Worm (Caenorhabditis elegans) whole organism, young adult: ENCODE results near the gene F28C6.8.

Experiments used
- B0019.2 ChIP-seq: fragments of 200-800 bp; sonication (Bioruptor generic); conservative IDR thresholded peaks from 2 replicates; pipeline ENCODE4 v1.3.6; 2022; ENCODE audit warnings: missing genetic modification reagents, missing genetic modification characterization, missing compliant biosample characterization
- B0261.1 ChIP-seq: sonication (generic microtip); optimal IDR thresholded peaks from 2 replicates; lab custom pipeline; 2016; ENCODE audit warnings: mild to moderate bottlenecking, missing genetic modification characterization, moderate library complexity, missing compliant biosample characterization
- C06A6.2 ChIP-seq: fragments of 200-800 bp; sonication (Bioruptor generic); conservative IDR thresholded peaks from 2 replicates; pipeline ENCODE4 v1.3.6; 2022; ENCODE audit warnings: missing genetic modification characterization, missing compliant biosample characterization
- C17E4.6 ChIP-seq: fragments of 200-800 bp; sonication (Bioruptor generic); IDR thresholded peaks from 2 replicates; pipeline ENCODE4 v1.3.6; 2022; ENCODE audit warnings: missing genetic modification reagents, missing genetic modification characterization, missing compliant biosample characterization
- D2030.7 ChIP-seq: fragments of 200-800 bp; sonication (Bioruptor generic); IDR thresholded peaks from 2 replicates; pipeline ENCODE4 v1.3.6; 2022; ENCODE audit warnings: missing genetic modification reagents, missing genetic modification characterization, missing compliant biosample characterization
- F22D6.2 ChIP-seq: sonication (generic microtip); optimal IDR thresholded peaks from 2 replicates; lab custom pipeline; 2016; ENCODE audit warnings: mild to moderate bottlenecking, missing genetic modification characterization, missing compliant biosample characterization
- F33H1.4 ChIP-seq: fragments of 200-800 bp; sonication (Bioruptor generic); IDR thresholded peaks from 2 replicates; pipeline ENCODE4 v1.3.6; 2022; ENCODE audit warnings: missing genetic modification reagents, missing genetic modification characterization, missing compliant biosample characterization
- F52B5.7 ChIP-seq: sonication (generic microtip); optimal IDR thresholded peaks from 2 replicates; lab custom pipeline; 2016; ENCODE audit warnings: mild to moderate bottlenecking, missing genetic modification characterization, missing compliant biosample characterization
- K11D2.4 ChIP-seq: fragments of 200-800 bp; sonication (Bioruptor generic); IDR thresholded peaks from 2 replicates; pipeline ENCODE4 v1.3.6; 2022; ENCODE audit warnings: missing genetic modification reagents, missing genetic modification characterization, missing compliant biosample characterization
- K12H6.12 ChIP-seq: fragments of 200-800 bp; sonication (Bioruptor generic); optimal IDR thresholded peaks from 2 replicates; lab custom pipeline; 2018; ENCODE audit warnings: mild to moderate bottlenecking, missing genetic modification characterization, missing compliant biosample characterization
- T07F8.4 ChIP-seq: sonication (generic microtip); optimal IDR thresholded peaks from 2 replicates; lab custom pipeline; 2016; ENCODE audit warnings: mild to moderate bottlenecking, missing genetic modification characterization, moderate library complexity, missing compliant biosample characterization
- Y53G8AR.9 ChIP-seq: fragments of 200-800 bp; sonication (Bioruptor generic); conservative IDR thresholded peaks from 2 replicates; pipeline ENCODE4 v1.3.6; 2022; ENCODE audit warnings: missing genetic modification reagents, missing genetic modification characterization, missing compliant biosample characterization
- Y67H2A.10 ChIP-seq: fragments of 200-800 bp; sonication (Bioruptor generic); conservative IDR thresholded peaks from 2 replicates; pipeline ENCODE4 v1.3.6; 2022; ENCODE audit warnings: missing genetic modification reagents, missing genetic modification characterization, missing compliant biosample characterization
- aptf-3 ChIP-seq: fragments of 200-800 bp; sonication (Bioruptor generic); IDR thresholded peaks from 2 replicates; pipeline ENCODE4 v1.3.6; 2022; ENCODE audit warnings: missing genetic modification characterization, missing compliant biosample characterization
- athp-1 ChIP-seq: sonication (generic microtip); optimal IDR thresholded peaks from 2 replicates; lab custom pipeline; 2017; ENCODE audit warnings: mild to moderate bottlenecking, missing genetic modification characterization, missing compliant biosample characterization
- attf-3 ChIP-seq: fragments of 200-800 bp; sonication (Bioruptor generic); conservative IDR thresholded peaks from 2 replicates; pipeline ENCODE4 v1.3.6; 2022; ENCODE audit warnings: missing genetic modification reagents, missing genetic modification characterization, missing compliant biosample characterization
- ccch-3 ChIP-seq: fragments of 200-800 bp; sonication (Bioruptor generic); optimal IDR thresholded peaks from 2 replicates; lab custom pipeline; 2018; ENCODE audit warnings: mild to moderate bottlenecking, missing genetic modification characterization, missing compliant biosample characterization
- cebp-1 ChIP-seq, 2 experiments: fragments of 200-800 bp in 1 of 2; sonication (Bioruptor generic) in 1 of 2; sonication (generic microtip) in 1 of 2; IDR thresholded peaks in 1 of 2; optimal IDR thresholded peaks in 1 of 2; 2 replicates each; pipeline versions ENCODE4 v1.3.6 to Lab custom; 2017 to 2022; ENCODE audit warnings: missing compliant biosample characterization in 2 of 2, missing genetic modification characterization in 2 of 2, mild to moderate bottlenecking in 1 of 2, missing genetic modification reagents in 1 of 2, moderate library complexity in 1 of 2
- ceh-100 ChIP-seq: fragments of 200-800 bp; sonication (Bioruptor generic); IDR thresholded peaks from 2 replicates; pipeline ENCODE4 v1.3.6; 2022; ENCODE audit warnings: missing genetic modification reagents, missing genetic modification characterization, missing compliant biosample characterization
- ceh-58 ChIP-seq: fragments of 200-800 bp; sonication (Bioruptor generic); IDR thresholded peaks from 2 replicates; pipeline ENCODE4 v1.3.6; 2022; ENCODE audit warnings: missing genetic modification characterization, missing compliant biosample characterization
- ceh-79 ChIP-seq: sonication (generic microtip); optimal IDR thresholded peaks from 2 replicates; lab custom pipeline; 2017; ENCODE audit warnings: mild to moderate bottlenecking, missing genetic modification characterization, missing compliant biosample characterization
- ceh-91 ChIP-seq: fragments of 200-800 bp; sonication (Bioruptor generic); IDR thresholded peaks from 2 replicates; pipeline ENCODE4 v1.3.6; 2022; ENCODE audit warnings: missing genetic modification reagents, missing genetic modification characterization, missing compliant biosample characterization
- chd-7 ChIP-seq: sonication (generic microtip); optimal IDR thresholded peaks from 2 replicates; lab custom pipeline; 2016; ENCODE audit warnings: mild to moderate bottlenecking, missing genetic modification characterization, moderate library complexity, missing compliant biosample characterization
- egl-18 ChIP-seq: fragments of 200-800 bp; sonication (Bioruptor generic); IDR thresholded peaks from 2 replicates; pipeline ENCODE4 v1.3.6; 2022; ENCODE audit warnings: missing genetic modification reagents, missing genetic modification characterization, missing compliant biosample characterization
- ets-4 ChIP-seq: fragments of 200-800 bp; sonication (Bioruptor generic); optimal IDR thresholded peaks from 2 replicates; lab custom pipeline; 2018; ENCODE audit warnings: mild to moderate bottlenecking, missing genetic modification characterization, missing compliant biosample characterization
- gei-17 ChIP-seq: fragments of 200-800 bp; sonication (Bioruptor generic); optimal IDR thresholded peaks from 2 replicates; lab custom pipeline; 2018; ENCODE audit warnings: mild to moderate bottlenecking, missing genetic modification characterization, missing compliant biosample characterization
- hlh-12 ChIP-seq: sonication (generic microtip); optimal IDR thresholded peaks from 2 replicates; lab custom pipeline; 2016; ENCODE audit warnings: missing genetic modification characterization, missing compliant biosample characterization
- hrde-1 ChIP-seq: sonication (generic microtip); optimal IDR thresholded peaks from 2 replicates; lab custom pipeline; 2016; ENCODE audit warnings: missing genetic modification characterization, mild to moderate bottlenecking, missing compliant biosample characterization, moderate library complexity, missing genotype, missing genetic modification reagents, borderline replicate concordance
- lin-35 ChIP-seq, 3 experiments: fragments of 150-350 bp in 2 of 3; sonication (generic microtip) in 1 of 3; optimal IDR thresholded peaks; 2 replicates each; lab custom pipeline; 2014 to 2018; ENCODE audit warnings: missing biosample characterization in 3 of 3, missing genetic modification characterization in 3 of 3, missing genetic modification reagents in 3 of 3
- lir-1 ChIP-seq: fragments of 200-800 bp; sonication (Bioruptor generic); conservative IDR thresholded peaks from 2 replicates; pipeline ENCODE4 v1.3.6; 2022; ENCODE audit warnings: missing genetic modification reagents, missing genetic modification characterization, missing compliant biosample characterization
- madf-10 ChIP-seq: sonication (generic microtip); optimal IDR thresholded peaks from 2 replicates; lab custom pipeline; 2016; ENCODE audit warnings: mild to moderate bottlenecking, missing genetic modification characterization, missing compliant biosample characterization
- madf-3 ChIP-seq: fragments of 200-800 bp; sonication (Bioruptor generic); IDR thresholded peaks from 2 replicates; pipeline ENCODE4 v1.3.6; 2022; ENCODE audit warnings: missing genetic modification reagents, missing genetic modification characterization, missing compliant biosample characterization
- nfya-1 ChIP-seq: sonication (generic microtip); optimal IDR thresholded peaks from 2 replicates; lab custom pipeline; 2017; ENCODE audit warnings: antibody characterized with exemption, missing compliant biosample characterization, missing genetic modification characterization, borderline replicate concordance; ENCODE audit not compliant: insufficient read depth
- nhr-179 ChIP-seq: sonication (generic microtip); optimal IDR thresholded peaks from 2 replicates; lab custom pipeline; 2016; ENCODE audit warnings: mild to moderate bottlenecking, missing genetic modification characterization, missing compliant biosample characterization
- pha-4 ChIP-seq: fragments of 150-350 bp; sonication (generic microtip); optimal IDR thresholded peaks from 2 replicates; lab custom pipeline; 2014; ENCODE audit warnings: missing biosample characterization, missing genetic modification reagents, missing genetic modification characterization
- rcor-1 ChIP-seq: fragments of 200-800 bp; sonication (Bioruptor generic); IDR thresholded peaks from 2 replicates; pipeline ENCODE4 v1.3.6; 2022; ENCODE audit warnings: missing genetic modification reagents, missing genetic modification characterization, missing compliant biosample characterization
- repo-1 ChIP-seq: sonication (generic microtip); optimal IDR thresholded peaks from 2 replicates; lab custom pipeline; 2017; ENCODE audit warnings: mild to moderate bottlenecking, missing genetic modification characterization, missing compliant biosample characterization
- snpc-1.1 ChIP-seq: sonication (generic microtip); optimal IDR thresholded peaks from 2 replicates; lab custom pipeline; 2017; ENCODE audit warnings: missing genetic modification characterization, mild to moderate bottlenecking, missing compliant biosample characterization, antibody characterized with exemption, moderate library complexity, missing genotype, missing genetic modification reagents; ENCODE audit not compliant: insufficient read depth
- snpc-3.4 ChIP-seq: sonication (generic microtip); optimal IDR thresholded peaks from 2 replicates; lab custom pipeline; 2017; ENCODE audit warnings: missing genetic modification characterization, mild to moderate bottlenecking, missing compliant biosample characterization, antibody characterized with exemption, moderate library complexity, missing genotype, missing genetic modification reagents
- somi-1 ChIP-seq: fragments of 200-800 bp; sonication (Bioruptor generic); optimal IDR thresholded peaks from 2 replicates; lab custom pipeline; 2018; ENCODE audit warnings: mild to moderate bottlenecking, missing genetic modification characterization, missing compliant biosample characterization
- tbp1 ChIP-seq: fragments of 200-800 bp; sonication (Bioruptor generic); optimal IDR thresholded peaks from 2 replicates; lab custom pipeline; 2018; ENCODE audit warnings: mild to moderate bottlenecking, missing genetic modification characterization, missing compliant biosample characterization
- tbx-9 ChIP-seq: sonication (generic microtip); optimal IDR thresholded peaks from 2 replicates; lab custom pipeline; 2016; ENCODE audit warnings: borderline replicate concordance, missing genetic modification characterization, inconsistent platforms, missing compliant biosample characterization
- zim-3 ChIP-seq: sonication (generic microtip); optimal IDR thresholded peaks from 2 replicates; lab custom pipeline; 2017; ENCODE audit warnings: mild to moderate bottlenecking, missing genetic modification characterization, moderate library complexity, missing compliant biosample characterization
- ztf-26 ChIP-seq: sonication (generic microtip); optimal IDR thresholded peaks from 2 replicates; lab custom pipeline; 2017; ENCODE audit warnings: missing genetic modification characterization, missing compliant biosample characterization
- ztf-28 ChIP-seq: fragments of 200-800 bp; sonication (Bioruptor generic); IDR thresholded peaks from 2 replicates; pipeline ENCODE4 v1.3.6; 2022; ENCODE audit warnings: missing genetic modification reagents, missing genetic modification characterization, missing compliant biosample characterization

F28C6.8 gene

ce11 chrII:8610585-8610984 lies 3.9 kb downstream of the F28C6.8 start:
- TF ChIP-seq K11D2.4 (GFP tag; lab: Robert Waterston, UW) = no peak
- no peak for TF ChIP-seq C17E4.6 (GFP tag; lab: Robert Waterston, UW)
- TF ChIP-seq ccch-3 (GFP tag; lab: Kevin White, UChicago) = no peak
- no peak for TF ChIP-seq B0261.1 (tag; lab: Kevin White, UChicago)
- TF ChIP-seq rcor-1 (GFP tag; lab: Robert Waterston, UW) = no peak
- TF ChIP-seq D2030.7 (GFP tag; lab: Robert Waterston, UW) = no peak
- no peak for TF ChIP-seq cebp-1 (GFP tag; IDR thresholded peaks at IDR 0.05; lab: Robert Waterston, UW)
- TF ChIP-seq cebp-1 (tag; optimal IDR thresholded peaks at IDR 0.05; lab: Kevin White, UChicago) = no peak
- no peak for TF ChIP-seq ceh-100 (GFP tag; lab: Robert Waterston, UW)
- TF ChIP-seq ceh-58 = no peak
- TF ChIP-seq repo-1 (tag; lab: Kevin White, UChicago) = no peak
- no peak for TF ChIP-seq pha-4
- no peak for TF ChIP-seq athp-1 (tag; lab: Kevin White, UChicago)
- TF ChIP-seq lin-35 (GFP tag; optimal IDR thresholded peaks at IDR 0.05; lab: Kevin White, UChicago) = no peak
- no peak for TF ChIP-seq lir-1
- no peak for TF ChIP-seq madf-10 (tag; lab: Kevin White, UChicago)
- no peak for TF ChIP-seq T07F8.4 (tag; lab: Kevin White, UChicago)
- no peak for TF ChIP-seq tbp1 (GFP tag; lab: Kevin White, UChicago)
- no peak for TF ChIP-seq C06A6.2 (GFP tag; lab: Robert Waterston, UW)
- TF ChIP-seq Y67H2A.10 (GFP tag; lab: Robert Waterston, UW) = no peak
- TF ChIP-seq egl-18 (GFP tag; lab: Robert Waterston, UW) = no peak

- no peak for TF ChIP-seq tbx-9 (tag; lab: Kevin White, UChicago)
- TF ChIP-seq Y53G8AR.9 = no peak
- no peak for TF ChIP-seq F22D6.2 (tag; lab: Kevin White, UChicago)
- TF ChIP-seq zim-3 (tag; lab: Kevin White, UChicago) = no peak
- no peak for TF ChIP-seq gei-17 (GFP tag; lab: Kevin White, UChicago)
These were observed 4.7 kb downstream of the F28C6.8 start for ce11 chrII:8611330-8611729.

- TF ChIP-seq chd-7 (tag; lab: Kevin White, UChicago) = no peak
- no peak for TF ChIP-seq somi-1 (GFP tag; lab: Kevin White, UChicago)
- TF ChIP-seq nhr-179 (tag; lab: Kevin White, UChicago) = no peak
- no peak for TF ChIP-seq madf-3
These were observed 5.8 kb downstream of the F28C6.8 start, which contains the start of gene T22C8.1 for ce11 chrII:8612470-8612869. Gene T22C8.1, plus strand, starts transcription at chrII:8612770.

ce11 chrII:8616155-8616554 lies 9.5 kb downstream of the F28C6.8 start:
- TF ChIP-seq snpc-3.4 (tag; lab: Kevin White, UChicago) (no peak), ztf-26 (no peak), aptf-3 (no peak), F52B5.7 (no peak), cebp-1 (GFP tag; IDR thresholded peaks at IDR 0.05; lab: Robert Waterston, UW) (no peak), cebp-1 (tag; optimal IDR thresholded peaks at IDR 0.05; lab: Kevin White, UChicago) (no peak), B0019.2 (GFP tag; lab: Robert Waterston, UW) (no peak), nfya-1 (tag; lab: Kevin White, UChicago) (no peak), ztf-28 (GFP tag; lab: Robert Waterston, UW) (no peak), ceh-91 (no peak), hlh-12 (tag; lab: Kevin White, UChicago) (no peak), hrde-1 (tag; lab: Kevin White, UChicago) (no peak), snpc-1.1 (tag; lab: Kevin White, UChicago) (no peak), K12H6.12 (no peak), F33H1.4 (GFP tag; lab: Robert Waterston, UW) (no peak), ets-4 (no peak), attf-3 (no peak), ceh-79 (tag; lab: Kevin White, UChicago) (no peak)
